Fruit fly (Drosophila melanogaster) whole organism, embryonic: Measurements from ENCODE around the gene Cap-D3.

Source experiments
- B-H1 ChIP-seq: fragments of 200-800 bp; sonication (Bioruptor generic); IDR thresholded peaks from 3 replicates; pipeline ENCODE4 v1.3.6; 2022; ENCODE audit warnings: missing biosample characterization, missing genetic modification characterization
- C15 ChIP-seq: fragments of 200-800 bp; sonication (Bioruptor generic); IDR thresholded peaks from 3 replicates; pipeline ENCODE4 v1.3.6; 2022; ENCODE audit warnings: missing biosample characterization, missing genetic modification characterization
- CG11093 ChIP-seq: fragments of 200-800 bp; sonication (Bioruptor generic); IDR thresholded peaks from 3 replicates; pipeline ENCODE4 v1.3.6; 2022; ENCODE audit warnings: missing biosample characterization, missing genetic modification characterization
- CG11247 ChIP-seq: fragments of 200-800 bp; sonication (Bioruptor generic); IDR thresholded peaks from 2 replicates; pipeline ENCODE4 v1.3.6; 2022; ENCODE audit warnings: missing biosample characterization, missing genetic modification characterization
- CG12299 ChIP-seq: fragments of 200-800 bp; sonication (Bioruptor generic); optimal IDR thresholded peaks from 2 replicates; lab custom pipeline; 2018; ENCODE audit warnings: missing biosample characterization, mild to moderate bottlenecking, missing genetic modification characterization
- CG1233 ChIP-seq: fragments of 200-800 bp; sonication (Bioruptor generic); optimal IDR thresholded peaks from 4 replicates; lab custom pipeline; 2018; ENCODE audit warnings: missing biosample characterization, mild to moderate bottlenecking, missing genetic modification characterization
- CG13123 ChIP-seq: fragments of 200-800 bp; sonication (Bioruptor generic); optimal IDR thresholded peaks from 2 replicates; lab custom pipeline; 2016; ENCODE audit warnings: missing biosample characterization, missing genetic modification characterization
- CG14050 ChIP-seq: fragments of 200-800 bp; sonication (Bioruptor generic); IDR thresholded peaks from 3 replicates; pipeline ENCODE4 v1.3.6; 2022; ENCODE audit warnings: missing biosample characterization, missing genetic modification characterization
- CG15073 ChIP-seq: fragments of 200-800 bp; sonication (Bioruptor generic); optimal IDR thresholded peaks from 2 replicates; lab custom pipeline; 2016; ENCODE audit warnings: missing biosample characterization, missing genetic modification characterization
- CG17385 ChIP-seq: fragments of 200-800 bp; sonication (Bioruptor generic); optimal IDR thresholded peaks from 3 replicates; lab custom pipeline; 2018; ENCODE audit warnings: missing biosample characterization, mild to moderate bottlenecking, missing genetic modification characterization
- CG2199 ChIP-seq: fragments of 200-800 bp; sonication (Bioruptor generic); IDR thresholded peaks from 3 replicates; pipeline ENCODE4 v1.3.6; 2022; ENCODE audit warnings: missing biosample characterization, missing genetic modification characterization
- CG30020 ChIP-seq: fragments of 200-800 bp; optimal IDR thresholded peaks from 2 replicates; lab custom pipeline; 2019; ENCODE audit warnings: missing biosample characterization, mild to moderate bottlenecking, missing genetic modification characterization, moderate library complexity
- CG3995 ChIP-seq: fragments of 200-800 bp; sonication (Bioruptor generic); optimal IDR thresholded peaks from 3 replicates; lab custom pipeline; 2016; ENCODE audit warnings: missing biosample characterization, missing genetic modification characterization
- CG4328 ChIP-seq: fragments of 200-800 bp; sonication (Bioruptor generic); optimal IDR thresholded peaks from 3 replicates; lab custom pipeline; 2017; ENCODE audit warnings: missing biosample characterization, missing genetic modification reagents, missing genetic modification characterization
- CG4820 ChIP-seq: fragments of 200-800 bp; sonication (Bioruptor generic); optimal IDR thresholded peaks from 3 replicates; lab custom pipeline; 2016; ENCODE audit warnings: missing biosample characterization, missing genetic modification characterization
- CG6272 ChIP-seq: fragments of 200-800 bp; sonication (Bioruptor generic); IDR thresholded peaks from 2 replicates; pipeline ENCODE4 v1.3.6; 2022; ENCODE audit warnings: missing biosample characterization, missing genetic modification characterization
- CG6689 ChIP-seq: fragments of 200-800 bp; sonication (Bioruptor generic); IDR thresholded peaks from 2 replicates; pipeline ENCODE4 v1.3.6; 2022; ENCODE audit warnings: missing biosample characterization, missing genetic modification characterization
- CG7357 ChIP-seq: fragments of 200-800 bp; sonication (Bioruptor generic); IDR thresholded peaks from 3 replicates; pipeline ENCODE4 v1.3.6; 2022; ENCODE audit warnings: missing biosample characterization, missing genetic modification characterization
- CG7372 ChIP-seq: fragments of 200-800 bp; sonication (Bioruptor generic); IDR thresholded peaks from 2 replicates; pipeline ENCODE4 v1.3.6; 2022; ENCODE audit warnings: missing biosample characterization, missing genetic modification characterization
- CG9437 ChIP-seq: fragments of 200-800 bp; sonication (Bioruptor generic); optimal IDR thresholded peaks from 2 replicates; lab custom pipeline; 2018; ENCODE audit warnings: missing biosample characterization, mild to moderate bottlenecking, missing genetic modification characterization
- CoRest ChIP-seq: fragments of 200-800 bp; sonication (Bioruptor generic); optimal IDR thresholded peaks from 3 replicates; lab custom pipeline; 2018; ENCODE audit warnings: missing biosample characterization, mild to moderate bottlenecking, missing genetic modification characterization, moderate library complexity
- D19A ChIP-seq: fragments of 200-800 bp; optimal IDR thresholded peaks from 3 replicates; lab custom pipeline; 2019; ENCODE audit warnings: missing biosample characterization, mild to moderate bottlenecking, missing genetic modification characterization, moderate library complexity
- Deaf1 ChIP-seq: fragments of 200-800 bp; optimal IDR thresholded peaks from 3 replicates; lab custom pipeline; 2019; ENCODE audit warnings: missing biosample characterization, mild to moderate bottlenecking, missing genetic modification characterization, moderate library complexity
- Doc2 ChIP-seq: fragments of 200-800 bp; sonication (Bioruptor generic); IDR thresholded peaks from 2 replicates; pipeline ENCODE4 v1.3.6; 2022; ENCODE audit warnings: missing biosample characterization, missing genetic modification characterization
- ERR ChIP-seq: fragments of 200-800 bp; sonication (Bioruptor generic); optimal IDR thresholded peaks from 2 replicates; lab custom pipeline; 2016; ENCODE audit warnings: missing biosample characterization, missing genetic modification characterization
- Ets97D ChIP-seq: fragments of 200-800 bp; sonication (Bioruptor generic); optimal IDR thresholded peaks from 3 replicates; lab custom pipeline; 2016; ENCODE audit warnings: missing biosample characterization, missing genetic modification characterization
- Hsf ChIP-seq: fragments of 200-800 bp; sonication (Bioruptor generic); optimal IDR thresholded peaks from 3 replicates; lab custom pipeline; 2016; ENCODE audit warnings: missing biosample characterization, missing genetic modification characterization
- Vsx1 ChIP-seq: fragments of 200-800 bp; sonication (Bioruptor generic); optimal IDR thresholded peaks from 2 replicates; lab custom pipeline; 2017; ENCODE audit warnings: missing biosample characterization, mild to moderate bottlenecking, missing genetic modification characterization, missing genetic modification reagents
- Xbp1 ChIP-seq: fragments of 200-800 bp; sonication (Bioruptor generic); optimal IDR thresholded peaks from 3 replicates; lab custom pipeline; 2016; ENCODE audit warnings: missing biosample characterization, mild to moderate bottlenecking, missing genetic modification characterization
- al ChIP-seq: fragments of 200-800 bp; sonication (Bioruptor generic); IDR thresholded peaks from 2 replicates; pipeline ENCODE4 v1.3.6; 2022; ENCODE audit warnings: missing biosample characterization, missing genetic modification characterization
- ara ChIP-seq: fragments of 200-800 bp; sonication (Bioruptor generic); IDR thresholded peaks from 2 replicates; pipeline ENCODE4 v1.3.6; 2022; ENCODE audit warnings: missing biosample characterization, missing genetic modification characterization
- caup ChIP-seq: fragments of 200-800 bp; sonication (Bioruptor generic); optimal IDR thresholded peaks from 3 replicates; lab custom pipeline; 2017; ENCODE audit warnings: missing biosample characterization, mild to moderate bottlenecking, missing genetic modification characterization, moderate library complexity; ENCODE audit not compliant: severe bottlenecking
- ems ChIP-seq: fragments of 200-800 bp; sonication (Bioruptor generic); optimal IDR thresholded peaks from 3 replicates; lab custom pipeline; 2016; ENCODE audit warnings: missing biosample characterization, missing genetic modification characterization
- eve ChIP-seq, 2 experiments: fragments of >200 bp; optimal IDR thresholded peaks; 2 replicates each; lab custom pipeline; 2017; ENCODE audit warnings: missing biosample characterization in 2 of 2, missing genetic modification characterization in 2 of 2
- hb ChIP-seq: fragments of 200-800 bp; sonication (Bioruptor generic); IDR thresholded peaks from 3 replicates; pipeline ENCODE4 v1.3.6; 2022; ENCODE audit warnings: missing biosample characterization, missing genetic modification characterization; ENCODE audit not compliant: partially characterized antibody
- inv ChIP-seq: fragments of 200-800 bp; sonication (Bioruptor generic); IDR thresholded peaks from 2 replicates; pipeline ENCODE4 v1.3.6; 2022; ENCODE audit warnings: missing biosample characterization, missing genetic modification characterization; ENCODE audit not compliant: partially characterized antibody
- kay ChIP-seq: fragments of 200-800 bp; sonication (Bioruptor generic); optimal IDR thresholded peaks from 2 replicates; lab custom pipeline; 2016; ENCODE audit warnings: missing biosample characterization, missing genetic modification characterization
- luna ChIP-seq: fragments of 200-800 bp; sonication (Bioruptor generic); optimal IDR thresholded peaks from 2 replicates; lab custom pipeline; 2016; ENCODE audit warnings: missing biosample characterization, missing genetic modification characterization
- oc ChIP-seq: fragments of 200-800 bp; sonication (Bioruptor generic); optimal IDR thresholded peaks from 2 replicates; lab custom pipeline; 2018; ENCODE audit warnings: missing biosample characterization, mild to moderate bottlenecking, missing genetic modification characterization, moderate library complexity
- pho ChIP-seq: fragments of 200-800 bp; sonication (Bioruptor generic); optimal IDR thresholded peaks from 2 replicates; lab custom pipeline; 2016; ENCODE audit warnings: missing biosample characterization, missing genetic modification characterization
- pros ChIP-seq: fragments of 200-800 bp; sonication (Bioruptor generic); optimal IDR thresholded peaks from 3 replicates; lab custom pipeline; 2019; ENCODE audit warnings: missing biosample characterization, mild to moderate bottlenecking, missing genetic modification characterization, moderate library complexity
- ranshi ChIP-seq: fragments of 200-800 bp; sonication (Bioruptor generic); IDR thresholded peaks from 2 replicates; pipeline ENCODE4 v1.3.6; 2022; ENCODE audit warnings: missing biosample characterization, missing genetic modification characterization
- sisA ChIP-seq: fragments of 200-800 bp; sonication (Bioruptor generic); IDR thresholded peaks from 2 replicates; pipeline ENCODE4 v1.3.6; 2022; ENCODE audit warnings: missing biosample characterization, missing genetic modification characterization
- slbo ChIP-seq: fragments of 200-800 bp; sonication (Bioruptor generic); IDR thresholded peaks from 2 replicates; pipeline ENCODE4 v1.3.6; 2022; ENCODE audit warnings: missing biosample characterization, missing genetic modification characterization
- sna ChIP-seq: fragments of 200-800 bp; sonication (Bioruptor generic); IDR thresholded peaks from 2 replicates; pipeline ENCODE4 v1.3.6; 2022; ENCODE audit warnings: missing biosample characterization, missing genetic modification characterization; ENCODE audit not compliant: partially characterized antibody
- stwl ChIP-seq: fragments of 200-800 bp; sonication (Bioruptor generic); optimal IDR thresholded peaks from 3 replicates; lab custom pipeline; 2018; ENCODE audit warnings: missing biosample characterization, mild to moderate bottlenecking, missing genetic modification characterization, moderate library complexity
- tup ChIP-seq: fragments of 200-800 bp; sonication (Bioruptor generic); optimal IDR thresholded peaks from 2 replicates; lab custom pipeline; 2016; ENCODE audit warnings: missing biosample characterization, mild to moderate bottlenecking, missing genetic modification characterization, moderate library complexity
- twi ChIP-seq: fragments of 200-800 bp; optimal IDR thresholded peaks from 2 replicates; lab custom pipeline; 2019; ENCODE audit warnings: missing biosample characterization, mild to moderate bottlenecking, missing genetic modification characterization, moderate library complexity
- wor ChIP-seq: fragments of 200-800 bp; sonication (Bioruptor generic); IDR thresholded peaks from 2 replicates; pipeline ENCODE4 v1.3.6; 2022; ENCODE audit warnings: missing biosample characterization, missing genetic modification characterization

Gene Cap-D3

DNA sequence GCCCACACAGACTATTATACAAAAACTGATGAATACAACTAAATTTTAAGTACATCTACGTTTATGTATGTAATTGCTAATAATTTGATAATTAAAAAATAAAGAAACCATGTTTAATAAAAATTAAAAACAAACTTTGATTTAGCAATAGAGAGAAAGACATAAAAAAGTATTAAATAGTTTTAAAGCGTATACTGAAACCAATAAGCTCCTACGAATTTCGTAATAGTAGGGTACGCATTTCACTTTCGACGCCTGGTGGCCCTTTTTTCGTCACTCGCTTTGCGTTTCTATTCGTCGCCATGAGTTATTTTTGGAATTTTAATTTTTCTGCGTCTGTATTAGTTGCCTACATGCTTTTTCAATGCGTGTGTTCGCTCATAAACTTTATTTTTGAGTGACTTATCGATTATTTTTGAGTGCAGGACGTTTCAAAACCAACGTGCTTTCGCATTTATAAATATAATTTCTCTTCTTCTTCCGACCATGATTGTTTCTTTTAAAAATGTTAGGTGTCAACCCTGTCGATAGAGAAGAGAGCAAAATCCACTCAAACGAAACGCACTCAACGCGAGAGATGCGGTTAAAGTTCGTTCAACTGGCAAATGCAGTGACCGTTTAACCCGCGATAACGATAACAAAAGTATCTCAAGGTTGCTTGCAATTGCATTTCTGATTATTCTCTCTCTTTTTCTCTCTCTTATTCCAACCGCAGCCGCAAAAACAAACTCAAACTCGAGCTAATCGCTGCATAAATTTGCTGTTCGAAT lies 21.0 kb downstream of the Cap-D3 start, which contains the start of gene Oscillin (continued):
- TF ChIP-seq tup (GFP tag; lab: Kevin White, UChicago) (no peak), D19A (tag; lab: Kevin White, UChicago) (peak; percentile 96), caup (GFP tag; lab: Kevin White, UChicago) (peak; percentile 78), CG13123 (GFP tag; lab: Kevin White, UChicago) (peak; percentile 4), CG11247 (GFP tag; lab: Robert Waterston, UW) (peak; percentile 76), kay (peak; percentile 73), CG6689 (GFP tag; lab: Robert Waterston, UW) (peak; percentile 80), Xbp1 (GFP tag; lab: Kevin White, UChicago) (peak; percentile 80), CG12299 (tag; lab: Kevin White, UChicago) (peak; percentile 66), C15 (0 out of 3 replicates have a peak, but pooled peaks have one; percentile 48), Hsf (GFP tag; lab: Kevin White, UChicago) (peak; percentile 74), pros (GFP tag; lab: Kevin White, UChicago) (peak; percentile 36), CG4820 (GFP tag; lab: Kevin White, UChicago) (peak; percentile 65), hb (GFP tag; lab: Robert Waterston, UW) (peak; percentile 84), ERR (GFP tag; lab: Kevin White, UChicago) (peak; percentile 43), ara (GFP tag; lab: Robert Waterston, UW) (peak; percentile 87), pho (GFP tag; lab: Kevin White, UChicago) (peak; percentile 30), CG7372 (GFP tag; lab: Robert Waterston, UW) (peak; percentile 77), CG9437 (peak; percentile 40), sna (peak; percentile 91), CG3995 (GFP tag; lab: Kevin White, UChicago) (no peak), CG30020 (peak; percentile 51), CG15073 (GFP tag; lab: Kevin White, UChicago) (peak; percentile 12), oc (tag; lab: Kevin White, UChicago) (peak; percentile 87), twi (tag; lab: Kevin White, UChicago) (peak; percentile 56), CG11093 (0 out of 3 replicates have a peak, but pooled peaks have one; percentile 69), Deaf1 (tag; lab: Kevin White, UChicago) (peak; percentile 69), ranshi (peak; percentile 83), stwl (peak; percentile 88), luna (GFP tag; lab: Kevin White, UChicago) (no peak), CG17385 (GFP tag; lab: Kevin White, UChicago) (peak; percentile 89), CG2199 (GFP tag; lab: Robert Waterston, UW) (0 out of 3 replicates have a peak, but pooled peaks have one; percentile 25), wor (GFP tag; lab: Robert Waterston, UW) (peak; percentile 64), CG14050 (peak; percentile 68), CG6272 (peak; percentile 55; the same call in 1 of the 2 replicates), ems (peak; percentile 43), Vsx1 (GFP tag; lab: Kevin White, UChicago) (no peak), eve (GFP tag; optimal IDR thresholded peaks at IDR 0.05; lab: Kevin White, UChicago) (no peak), CG4328 (peak; percentile 78), CG7357 (GFP tag; lab: Robert Waterston, UW) (no peak; the same call in 2 of the 3 replicates), Ets97D (no peak), al (GFP tag; lab: Robert Waterston, UW) (peak; percentile 74), B-H1 (GFP tag; lab: Robert Waterston, UW) (peak; percentile 72; the same call in 2 of the 3 replicates), sisA (GFP tag; lab: Robert Waterston, UW) (peak; percentile 73; the same call in 1 of the 2 replicates), inv (GFP tag; lab: Robert Waterston, UW) (peak; percentile 32; the same call in 1 of the 2 replicates), Doc2 (GFP tag; lab: Robert Waterston, UW) (no peak), slbo (GFP tag; lab: Robert Waterston, UW) (peak; percentile 79), CoRest (tag; lab: Kevin White, UChicago) (peak; percentile 85), CG1233 (peak; percentile 80)
